Fruit fly (Drosophila melanogaster): ENCODE data around the gene CG2004.

CG2004 gene

dm6 chrX:8690003-8690402 is 24.7 kb downstream of the CG2004 start, which contains the start of the genes Ppt1 and Ogg1 (continued):
- TF ChIP-seq bab2 (GFP tag; optimal IDR thresholded peaks at IDR 0.05): peak; percentile 54
- TF ChIP-seq Chrac-16 (GFP tag; optimal IDR thresholded peaks at IDR 0.05): peak; percentile 61
- TF ChIP-seq CG6683 (GFP tag; optimal IDR thresholded peaks at IDR 0.05): peak; percentile 0
- TF ChIP-seq stwl (tag; optimal IDR thresholded peaks at IDR 0.05): peak; percentile 97
- TF ChIP-seq bigmax (GFP tag; optimal IDR thresholded peaks at IDR 0.05): no peak
- TF ChIP-seq CG17186 (GFP tag; optimal IDR thresholded peaks at IDR 0.05): peak; percentile 49
- peak; percentile 35 for TF ChIP-seq CG17385 (GFP tag; optimal IDR thresholded peaks at IDR 0.05)
- TF ChIP-seq CG6765 (GFP tag; optimal IDR thresholded peaks at IDR 0.05): no peak
- TF ChIP-seq Lhr (GFP tag; optimal IDR thresholded peaks at IDR 0.05): no peak
- peak; percentile 39 for TF ChIP-seq Sox102F (GFP tag; optimal IDR thresholded peaks at IDR 0.05)
- peak; percentile 32 for TF ChIP-seq CG4854 (GFP tag; optimal IDR thresholded peaks at IDR 0.05)
- TF ChIP-seq H2.0 (GFP tag; IDR thresholded peaks at IDR 0.05): 0 out of 2 replicates have a peak, but pooled peaks have one; percentile 17
- TF ChIP-seq lbe (GFP tag; optimal IDR thresholded peaks at IDR 0.05): peak; percentile 34
- TF ChIP-seq CG18619 (GFP tag; optimal IDR thresholded peaks at IDR 0.05): no peak
- TF ChIP-seq CG13775 (GFP tag; optimal IDR thresholded peaks at IDR 0.05): peak; percentile 37
- TF ChIP-seq Ada2b (GFP tag; IDR thresholded peaks at IDR 0.05): peak; percentile 46; the same call in 1 of the 2 replicates
- no peak for TF ChIP-seq jigr1 (GFP tag; IDR thresholded peaks at IDR 0.05)
- peak; percentile 59 for TF ChIP-seq CG33213 (GFP tag; optimal IDR thresholded peaks at IDR 0.05)
- TF ChIP-seq E2f1 (GFP tag; IDR thresholded peaks at IDR 0.05): no peak
- TF ChIP-seq CG15479 (GFP tag; optimal IDR thresholded peaks at IDR 0.05): peak; percentile 54
- peak; percentile 45 for TF ChIP-seq YL-1 (GFP tag; optimal IDR thresholded peaks at IDR 0.05)
- TF ChIP-seq amos (GFP tag; IDR thresholded peaks at IDR 0.05; ENCODE audit: partially characterized antibody): peak; percentile 44; the same call in 1 of the 2 replicates
- peak; percentile 23 for TF ChIP-seq CG33557 (GFP tag; optimal IDR thresholded peaks at IDR 0.05)
- TF ChIP-seq Camta (GFP tag; optimal IDR thresholded peaks at IDR 0.05): peak; percentile 54
- peak; percentile 43 for TF ChIP-seq CG4820 (GFP tag; optimal IDR thresholded peaks at IDR 0.05)
- TF ChIP-seq Ravus (GFP tag; IDR thresholded peaks at IDR 0.05): no peak
- peak; percentile 23; the same call in 1 of the 3 replicates for TF ChIP-seq Mrtf (GFP tag; IDR thresholded peaks at IDR 0.05)
- peak; percentile 56 for TF ChIP-seq grau (tag; optimal IDR thresholded peaks at IDR 0.05)
- no peak for TF ChIP-seq gce (GFP tag; IDR thresholded peaks at IDR 0.05)
- peak; percentile 64 for TF ChIP-seq CHES-1-like (GFP tag; optimal IDR thresholded peaks at IDR 0.05)
- peak; percentile 49 for TF ChIP-seq CG1647 (GFP tag; optimal IDR thresholded peaks at IDR 0.05)
- TF ChIP-seq lilli (GFP tag; optimal IDR thresholded peaks at IDR 0.05): peak; percentile 80
- TF ChIP-seq odd (GFP tag; optimal IDR thresholded peaks at IDR 0.05): no peak
- peak; percentile 93 for TF ChIP-seq Ets65A (GFP tag)
- peak; percentile 66 for TF ChIP-seq her (GFP tag; optimal IDR thresholded peaks at IDR 0.05)
- peak; percentile 56 for TF ChIP-seq tin (GFP tag; optimal IDR thresholded peaks at IDR 0.05)
- TF ChIP-seq HLH54F (GFP tag; optimal IDR thresholded peaks at IDR 0.05): peak; percentile 70
- TF ChIP-seq scrt (GFP tag; optimal IDR thresholded peaks at IDR 0.05): no peak
- no peak for TF ChIP-seq zen2 (GFP tag; IDR thresholded peaks at IDR 0.05; ENCODE audit: partially characterized antibody)
- peak; percentile 46 for TF ChIP-seq az2 (GFP tag; optimal IDR thresholded peaks at IDR 0.05)
- no peak for TF ChIP-seq CG6272 (GFP tag; IDR thresholded peaks at IDR 0.05)
- TF ChIP-seq cwo (GFP tag; optimal IDR thresholded peaks at IDR 0.05): peak; percentile 1
- no peak for TF ChIP-seq Taf1 (GFP tag; IDR thresholded peaks at IDR 0.05)
- peak; percentile 61 for TF ChIP-seq tx (GFP tag; optimal IDR thresholded peaks at IDR 0.05)
- TF ChIP-seq CG11560 (tag; IDR thresholded peaks at IDR 0.05): no peak
- TF ChIP-seq pnt (GFP tag; optimal IDR thresholded peaks at IDR 0.05): peak; percentile 51
- TF ChIP-seq CG2116 (GFP tag; optimal IDR thresholded peaks at IDR 0.05): peak; percentile 94
- no peak for TF ChIP-seq ham (GFP tag; IDR thresholded peaks at IDR 0.05)
- TF ChIP-seq CG15269 (tag; optimal IDR thresholded peaks at IDR 0.05): peak; percentile 42
- peak; percentile 56 for TF ChIP-seq nmo (GFP tag; optimal IDR thresholded peaks at IDR 0.05)
- TF ChIP-seq MBD-R2 (GFP tag; IDR thresholded peaks at IDR 0.05): peak; percentile 80

Data from whole organism, embryonic.